Worm (Caenorhabditis elegans): ENCODE measurements around the gene nlp-67.
"Not testable (repeated sequence)": the region's sequence is repeated elsewhere in the genome, so short reads cannot be mapped to it uniquely, and the experiment has no call there.

nlp-67 gene

DNA sequence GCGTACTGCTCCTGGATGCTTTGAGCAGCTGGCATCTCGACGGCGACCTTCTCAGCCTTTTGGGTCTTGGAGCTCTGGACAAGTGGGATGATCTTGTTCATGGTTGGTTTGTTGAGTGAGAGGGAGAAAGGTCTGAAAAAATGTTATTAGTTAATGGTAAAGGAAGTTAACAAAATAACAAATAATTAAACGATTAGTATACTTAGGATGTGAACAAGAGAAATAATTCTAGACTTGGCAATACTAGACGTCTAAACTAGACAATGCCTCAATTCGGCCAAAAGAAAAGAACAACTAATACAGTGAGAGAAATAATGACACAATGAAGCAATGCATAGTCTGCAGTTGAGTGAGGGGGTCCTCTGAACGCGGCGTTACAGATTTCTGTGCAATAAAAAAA is 26.3 kb downstream of the nlp-67 start, which contains the start of gene R11.4:
R11.4 (minus strand) TSS at position 101 of the 400 bp plus-strand sequence.
- no peak for TF ChIP-seq ZK546.5 (tag; optimal IDR thresholded peaks at IDR 0.05)
- TF ChIP-seq elt-1 (tag; optimal IDR thresholded peaks at IDR 0.05) = no peak
- no peak for TF ChIP-seq R02D3.7 (tag; optimal IDR thresholded peaks at IDR 0.05)
- no peak for TF ChIP-seq unc-39 (tag; optimal IDR thresholded peaks at IDR 0.05)
- no peak for TF ChIP-seq nhr-76 (tag; optimal IDR thresholded peaks at IDR 0.05)
- no peak for TF ChIP-seq lin-39 (tag; optimal IDR thresholded peaks at IDR 0.05)
- TF ChIP-seq fos-1 (tag; optimal IDR thresholded peaks at IDR 0.05) = no peak
- no peak for TF ChIP-seq nhr-11 (tag; optimal IDR thresholded peaks at IDR 0.05)
- no peak for TF ChIP-seq ceh-9 (tag; optimal IDR thresholded peaks at IDR 0.05)
- TF ChIP-seq ceh-82 (tag; optimal IDR thresholded peaks at IDR 0.05) = no peak
- TF ChIP-seq nhr-12 (tag; optimal IDR thresholded peaks at IDR 0.05) = no peak
- TF ChIP-seq mdl-1 (tag; optimal IDR thresholded peaks at IDR 0.05) = no peak
- TF ChIP-seq sea-2 (GFP tag; optimal IDR thresholded peaks at IDR 0.05) = no peak
- no peak for TF ChIP-seq fkh-2 (tag; optimal IDR thresholded peaks at IDR 0.05)
- TF ChIP-seq lin-15B (tag; optimal IDR thresholded peaks at IDR 0.05) = no peak
- TF ChIP-seq tbx-2 (tag; optimal IDR thresholded peaks at IDR 0.05) = no peak
- no peak for TF ChIP-seq ceh-28 (tag; optimal IDR thresholded peaks at IDR 0.05)
- no peak for TF ChIP-seq ceh-16 (tag; optimal IDR thresholded peaks at IDR 0.05)
- TF ChIP-seq unc-62 (GFP tag; optimal IDR thresholded peaks at IDR 0.05) = no peak
- TF ChIP-seq skn-1 (tag; optimal IDR thresholded peaks at IDR 0.05) = no peak

DNA sequence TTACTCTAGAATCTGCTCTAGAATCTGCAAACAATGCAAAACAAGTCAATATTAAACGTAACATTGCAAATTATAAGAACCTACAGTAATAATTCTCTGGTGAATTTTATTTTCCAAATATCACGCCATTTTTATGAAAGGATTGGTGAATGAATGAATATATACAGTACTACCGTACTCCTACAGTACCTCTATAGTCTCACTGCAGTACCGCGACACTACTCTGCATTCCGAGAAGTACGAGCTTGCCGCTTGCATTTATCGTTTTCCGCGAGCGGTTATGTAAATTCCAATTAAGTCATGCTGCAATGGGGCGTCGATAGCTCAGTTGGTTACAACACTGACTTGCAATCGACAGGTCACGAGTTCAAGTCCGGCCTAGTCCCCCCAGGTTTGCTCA is 28.1 kb downstream of the nlp-67 start, which contains the start of gene F23A7.4:
F23A7.4 (plus strand) TSS at position 301 of the 400 bp plus-strand sequence.
- TF ChIP-seq nhr-11, jun-1, ztf-4 (tag; optimal IDR thresholded peaks at IDR 0.05): not testable (repeated sequence)

DNA sequence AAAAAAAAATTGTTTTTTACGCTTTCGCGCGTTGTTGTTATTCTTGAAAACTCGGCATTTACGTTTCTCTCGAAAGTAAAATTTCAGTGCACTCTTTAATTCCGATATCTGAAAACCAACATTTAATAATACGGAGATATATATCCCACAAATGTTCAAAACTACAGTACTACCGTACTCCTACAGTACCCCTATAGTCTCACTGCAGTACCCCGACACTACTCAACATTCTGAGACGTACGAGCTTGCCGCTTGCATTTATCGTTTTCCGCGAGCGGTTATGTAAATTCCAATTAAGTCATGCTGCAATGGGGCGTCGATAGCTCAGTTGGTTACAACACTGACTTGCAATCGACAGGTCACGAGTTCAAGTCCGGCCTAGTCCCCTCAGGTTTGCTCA is 28.9 kb downstream of the nlp-67 start, which contains the start of gene F23A7.8:
F23A7.8 (plus strand) TSS at position 301 of the 400 bp plus-strand sequence.
- not testable (repeated sequence) for TF ChIP-seq lin-39, nhr-11, R02D3.7 (tag; optimal IDR thresholded peaks at IDR 0.05)

DNA sequence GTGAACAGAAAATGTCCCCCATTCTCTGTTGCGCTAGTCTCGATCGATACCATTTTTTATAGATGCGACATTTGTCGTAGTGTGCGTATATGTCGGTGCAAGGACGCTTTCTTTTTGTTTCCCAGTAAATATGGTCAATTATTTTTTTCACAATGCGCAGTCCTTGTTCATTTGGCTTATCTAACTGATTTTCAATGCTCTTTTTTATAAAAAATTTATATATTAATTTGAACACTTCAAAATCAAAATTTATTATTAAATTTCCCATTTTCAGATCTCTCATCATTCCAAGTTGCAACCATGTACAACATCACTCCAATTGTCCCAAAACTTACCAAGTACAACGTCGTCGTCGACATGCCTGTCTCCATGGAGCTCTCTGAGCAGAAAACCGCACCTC is 32.9 kb downstream of the nlp-67 start, which contains the start of gene F23A7.1:
F23A7.1 (plus strand) TSS at position 301 of the 400 bp plus-strand sequence.
- TF ChIP-seq ztf-4 (tag; optimal IDR thresholded peaks at IDR 0.05) (no peak), skn-1 (tag; optimal IDR thresholded peaks at IDR 0.05) (no peak), elt-2 (tag; optimal IDR thresholded peaks at IDR 0.05) (no peak), ztf-11 (tag; optimal IDR thresholded peaks at IDR 0.05) (no peak), elt-1 (tag; optimal IDR thresholded peaks at IDR 0.05) (no peak), unc-62 (GFP tag; optimal IDR thresholded peaks at IDR 0.05) (no peak), egl-5 (tag; optimal IDR thresholded peaks at IDR 0.05) (no peak)

DNA sequence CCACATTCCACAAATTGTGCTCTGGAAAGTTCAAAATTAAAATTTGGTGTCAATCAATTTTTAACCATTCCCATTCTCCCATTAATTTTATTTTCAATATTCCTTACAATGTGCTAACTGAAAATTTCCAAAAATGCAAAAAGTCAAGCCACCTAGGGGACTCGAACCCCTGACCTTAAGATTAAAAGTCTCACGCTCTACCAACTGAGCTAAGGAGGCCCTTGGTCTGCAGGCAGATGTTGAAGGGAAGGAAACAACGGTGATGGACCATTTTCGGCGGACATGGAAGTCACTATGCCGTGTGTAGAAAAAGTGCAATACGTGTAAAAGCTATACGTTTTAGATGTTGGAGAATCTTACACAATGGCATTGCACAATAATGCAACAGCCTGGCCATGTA is 33.6 kb downstream of the nlp-67 start:
- TF ChIP-seq nhr-28 (tag; optimal IDR thresholded peaks at IDR 0.05) = no peak
- TF ChIP-seq ceh-16 (tag; optimal IDR thresholded peaks at IDR 0.05) = no peak
- no peak for TF ChIP-seq fkh-10 (GFP tag; optimal IDR thresholded peaks at IDR 0.05)
- no peak for TF ChIP-seq nhr-23 (tag; optimal IDR thresholded peaks at IDR 0.05)
- no peak for TF ChIP-seq nhr-77 (tag; optimal IDR thresholded peaks at IDR 0.05)
- no peak for TF ChIP-seq nhr-76 (tag; optimal IDR thresholded peaks at IDR 0.05)
- TF ChIP-seq lin-15B (tag; optimal IDR thresholded peaks at IDR 0.05) = no peak

DNA sequence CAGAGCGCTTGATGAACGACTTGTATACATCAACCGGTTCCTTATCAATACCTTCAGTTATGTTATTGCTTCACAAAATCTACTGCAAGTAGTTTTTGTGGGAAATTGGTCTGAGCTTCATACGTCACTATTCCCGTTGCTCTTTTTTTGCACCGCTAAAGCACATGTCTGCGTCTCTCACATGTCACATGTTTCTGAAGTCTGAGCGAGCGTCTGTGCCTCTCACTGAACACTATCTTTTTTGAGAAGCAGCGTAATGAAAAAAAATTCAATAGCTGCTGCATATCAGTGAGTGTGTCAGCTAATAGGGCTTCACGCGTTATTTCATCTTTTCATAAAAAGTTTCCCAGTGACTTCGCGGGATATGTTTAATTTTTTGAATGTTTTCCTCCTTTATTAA is 34.1 kb downstream of the nlp-67 start:
- TF ChIP-seq ztf-11 (tag; optimal IDR thresholded peaks at IDR 0.05) (no peak), lin-39 (tag; optimal IDR thresholded peaks at IDR 0.05) (peak; percentile 61), lin-15B (tag; optimal IDR thresholded peaks at IDR 0.05) (no peak), zag-1 (tag; optimal IDR thresholded peaks at IDR 0.05) (no peak), nhr-28 (tag; optimal IDR thresholded peaks at IDR 0.05) (no peak), egl-27 (tag; optimal IDR thresholded peaks at IDR 0.05) (no peak), lsy-12 (tag; optimal IDR thresholded peaks at IDR 0.05) (no peak), elt-2 (tag; optimal IDR thresholded peaks at IDR 0.05) (peak; percentile 33), ceh-28 (tag; optimal IDR thresholded peaks at IDR 0.05) (no peak), fkh-10 (GFP tag; optimal IDR thresholded peaks at IDR 0.05) (peak; percentile 56), fos-1 (tag; optimal IDR thresholded peaks at IDR 0.05) (no peak), snpc-4 (tag; optimal IDR thresholded peaks at IDR 0.05) (no peak), nhr-11 (tag; optimal IDR thresholded peaks at IDR 0.05) (no peak), hmg-11 (tag; optimal IDR thresholded peaks at IDR 0.05) (peak; percentile 29), sea-2 (GFP tag; optimal IDR thresholded peaks at IDR 0.05) (no peak), nhr-67 (tag; optimal IDR thresholded peaks at IDR 0.05) (no peak), fkh-2 (tag; optimal IDR thresholded peaks at IDR 0.05) (no peak), nhr-23 (tag; optimal IDR thresholded peaks at IDR 0.05) (no peak), elt-1 (tag; optimal IDR thresholded peaks at IDR 0.05) (no peak), nhr-76 (tag; optimal IDR thresholded peaks at IDR 0.05) (no peak), R02D3.7 (tag; optimal IDR thresholded peaks at IDR 0.05) (no peak), nhr-237 (tag; optimal IDR thresholded peaks at IDR 0.05) (no peak), unc-39 (tag; optimal IDR thresholded peaks at IDR 0.05) (no peak), mml-1 (tag; optimal IDR thresholded peaks at IDR 0.05) (no peak), aly-2 (tag; optimal IDR thresholded peaks at IDR 0.05) (no peak), skn-1 (tag; optimal IDR thresholded peaks at IDR 0.05) (no peak), egl-5 (tag; optimal IDR thresholded peaks at IDR 0.05) (no peak), eor-1 (tag; optimal IDR thresholded peaks at IDR 0.05) (no peak), ceh-16 (tag; optimal IDR thresholded peaks at IDR 0.05) (no peak), tbx-2 (tag; optimal IDR thresholded peaks at IDR 0.05) (no peak), daf-12 (tag; optimal IDR thresholded peaks at IDR 0.05) (no peak), nhr-77 (tag; optimal IDR thresholded peaks at IDR 0.05) (no peak)
